ENCODE assay signal across 4 fruit fly cellular contexts in the genomic region with DNA sequence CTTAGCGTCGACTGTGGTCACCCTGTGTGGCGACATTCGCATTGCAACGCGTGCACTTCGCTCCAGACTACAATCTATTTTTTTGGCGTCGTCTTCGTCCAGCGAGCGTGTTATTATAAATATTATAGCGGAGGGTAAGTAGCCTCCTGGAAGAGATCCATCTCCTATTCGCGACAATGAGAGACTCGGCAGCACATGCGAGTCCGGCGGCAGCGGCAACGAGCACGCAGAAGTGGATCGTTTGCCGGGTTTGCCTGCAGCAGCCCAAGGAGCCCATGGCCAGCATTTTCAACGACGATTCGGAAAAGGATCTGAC.
A peak's percentile ranks its signal among the peaks of the same experiment; 100 is the strongest.
TF ChIP-seq lines count a peak whose summit lies in the region.

TSS of gene idc (plus strand) at position 60 of the 316 bp plus-strand sequence.

- no peak for TF ChIP-seq CTCF in whole organism, embryonic (GFP tag; optimal IDR thresholded peaks at IDR 0.05; lab: Kevin White, UChicago)

TF ChIP-seq in whole organism, adult, 20 proteins besides CTCF, POLR2A, EP300 and RAD21:
- TF ChIP-seq tj (GFP tag; optimal IDR thresholded peaks at IDR 0.05; lab: Kevin White, UChicago): no peak
- TF ChIP-seq kay (GFP tag; lab: Kevin White, UChicago; ENCODE audit: borderline replicate concordance): no peak
- TF ChIP-seq cic (GFP tag; optimal IDR thresholded peaks at IDR 0.05; lab: Kevin White, UChicago): no peak
- TF ChIP-seq CG11617 (GFP tag; optimal IDR thresholded peaks at IDR 0.05; lab: Kevin White, UChicago): peak; percentile 59
- TF ChIP-seq Crg-1 (GFP tag; optimal IDR thresholded peaks at IDR 0.05; lab: Kevin White, UChicago): no peak
- no peak for TF ChIP-seq CG5204 (GFP tag; optimal IDR thresholded peaks at IDR 0.05; lab: Kevin White, UChicago)
TF ChIP-seq in whole organism, adult: peak in this region for 1.

TF ChIP-seq in whole organism, embryonic, 481 proteins besides CTCF, POLR2A, EP300 and RAD21 (continues in another document):
- TF ChIP-seq ab (GFP tag; optimal IDR thresholded peaks at IDR 0.05; lab: Kevin White, UChicago): no peak
- peak; percentile 93 for TF ChIP-seq wek (GFP tag; optimal IDR thresholded peaks at IDR 0.05; lab: Kevin White, UChicago)
- TF ChIP-seq CG30020 (tag; optimal IDR thresholded peaks at IDR 0.05; lab: Kevin White, UChicago): peak; percentile 83
- no peak for TF ChIP-seq dimm (GFP tag; IDR thresholded peaks at IDR 0.05; lab: Robert Waterston, UW)
- peak; percentile 45 for TF ChIP-seq CG30403 (GFP tag; optimal IDR thresholded peaks at IDR 0.05; lab: Kevin White, UChicago)
- peak; percentile 10 for TF ChIP-seq pzg (GFP tag; optimal IDR thresholded peaks at IDR 0.05; lab: Kevin White, UChicago)
- no peak for TF ChIP-seq tin (GFP tag; optimal IDR thresholded peaks at IDR 0.05; lab: Kevin White, UChicago)
- no peak for TF ChIP-seq CG15696 (tag; optimal IDR thresholded peaks at IDR 0.05; lab: Kevin White, UChicago)
- 0 out of 2 replicates have a peak, but pooled peaks have one; percentile 25 for TF ChIP-seq Dref (GFP tag; IDR thresholded peaks at IDR 0.05; lab: Robert Waterston, UW)
- TF ChIP-seq CG34376 (GFP tag; optimal IDR thresholded peaks at IDR 0.05; lab: Kevin White, UChicago): no peak
- peak; percentile 59 for TF ChIP-seq MBD-R2 (GFP tag; IDR thresholded peaks at IDR 0.05; lab: Robert Waterston, UW)
- no peak for TF ChIP-seq CG2129 (GFP tag; IDR thresholded peaks at IDR 0.05; lab: Robert Waterston, UW; ENCODE audit: partially characterized antibody)
- no peak for TF ChIP-seq CG34224 (GFP tag; IDR thresholded peaks at IDR 0.05; lab: Robert Waterston, UW; ENCODE audit: partially characterized antibody)
- peak; percentile 99 for TF ChIP-seq CG6254 (GFP tag; optimal IDR thresholded peaks at IDR 0.05; lab: Kevin White, UChicago)
- TF ChIP-seq NFAT (GFP tag; IDR thresholded peaks at IDR 0.05; lab: Robert Waterston, UW): peak; percentile 41; the same call in 1 of the 2 replicates
- TF ChIP-seq Mad (GFP tag; optimal IDR thresholded peaks at IDR 0.05; lab: Kevin White, UChicago): no peak
- no peak for TF ChIP-seq CG32767 (GFP tag; IDR thresholded peaks at IDR 0.05; lab: Robert Waterston, UW)
- TF ChIP-seq vnd (GFP tag; IDR thresholded peaks at IDR 0.05; lab: Robert Waterston, UW; ENCODE audit: partially characterized antibody): no peak
- TF ChIP-seq CG13775 (GFP tag; optimal IDR thresholded peaks at IDR 0.05; lab: Kevin White, UChicago): peak; percentile 69
- no peak for TF ChIP-seq CG7357 (GFP tag; IDR thresholded peaks at IDR 0.05; lab: Robert Waterston, UW)
- TF ChIP-seq bigmax (GFP tag; optimal IDR thresholded peaks at IDR 0.05; lab: Kevin White, UChicago): no peak
- peak; percentile 63 for TF ChIP-seq MESR4 (GFP tag; optimal IDR thresholded peaks at IDR 0.05; lab: Kevin White, UChicago)
- TF ChIP-seq Dll (GFP tag; IDR thresholded peaks at IDR 0.05; lab: Robert Waterston, UW; ENCODE audit: partially characterized antibody): 0 out of 4 replicates have a peak, but pooled peaks have one; percentile 16
- peak; percentile 32 for TF ChIP-seq CG17802 (tag; optimal IDR thresholded peaks at IDR 0.05; lab: Kevin White, UChicago)
- TF ChIP-seq CG11456 (GFP tag; IDR thresholded peaks at IDR 0.05; lab: Robert Waterston, UW): 0 out of 3 replicates have a peak, but pooled peaks have one; percentile 59

TF ChIP-seq in whole organism, prepupa, 60 proteins besides CTCF, POLR2A, EP300 and RAD21:
- no peak for TF ChIP-seq svp (GFP tag; lab: Kevin White, UChicago)
- peak; percentile 46 for TF ChIP-seq esn (GFP tag; optimal IDR thresholded peaks at IDR 0.05; lab: Kevin White, UChicago)
- TF ChIP-seq CG6163 (GFP tag; IDR thresholded peaks at IDR 0.05; lab: Robert Waterston, UW): no peak

TF ChIP-seq in whole organism, wandering third instar larva, 38 proteins besides CTCF, POLR2A, EP300 and RAD21:
- TF ChIP-seq Mio (GFP tag; optimal IDR thresholded peaks at IDR 0.05; lab: Kevin White, UChicago) (no peak), HLH106 (tag; optimal IDR thresholded peaks at IDR 0.05; lab: Kevin White, UChicago) (peak; percentile 18)
